Fruit fly (Drosophila melanogaster) whole organism, embryonic: ENCODE measurements around the gene Lgr1.
A peak's percentile ranks its signal among the peaks of the same experiment; 100 is the strongest.

Source experiments
- Adf1 ChIP-seq: fragments of 200-800 bp; sonication (Bioruptor generic); IDR thresholded peaks from 2 replicates; pipeline ENCODE4 v1.3.6; 2022; ENCODE audit warnings: missing biosample characterization, missing genetic modification characterization
- B-H2 ChIP-seq: fragments of 200-800 bp; sonication (Bioruptor generic); optimal IDR thresholded peaks from 2 replicates; lab custom pipeline; 2018; ENCODE audit warnings: missing biosample characterization, mild to moderate bottlenecking, missing genetic modification characterization
- CG10565 ChIP-seq: fragments of 200-800 bp; sonication (Bioruptor generic); optimal IDR thresholded peaks from 3 replicates; lab custom pipeline; 2016; ENCODE audit warnings: missing biosample characterization, mild to moderate bottlenecking, missing genetic modification characterization
- CG11085 ChIP-seq: fragments of 200-800 bp; sonication (Bioruptor generic); IDR thresholded peaks from 2 replicates; pipeline ENCODE4 v1.3.6; 2022; ENCODE audit warnings: missing biosample characterization, missing genetic modification characterization
- CG12104 ChIP-seq: fragments of 200-800 bp; sonication (Bioruptor generic); optimal IDR thresholded peaks from 3 replicates; lab custom pipeline; 2016; ENCODE audit warnings: missing biosample characterization, missing genetic modification characterization
- CG17385 ChIP-seq: fragments of 200-800 bp; sonication (Bioruptor generic); optimal IDR thresholded peaks from 3 replicates; lab custom pipeline; 2018; ENCODE audit warnings: missing biosample characterization, mild to moderate bottlenecking, missing genetic modification characterization
- CG17829 ChIP-seq: fragments of 200-800 bp; optimal IDR thresholded peaks from 2 replicates; lab custom pipeline; 2019; ENCODE audit warnings: missing biosample characterization, mild to moderate bottlenecking, missing genetic modification characterization, moderate library complexity
- CG2116 ChIP-seq: fragments of 200-800 bp; sonication (Bioruptor generic); optimal IDR thresholded peaks from 3 replicates; lab custom pipeline; 2018; ENCODE audit warnings: missing biosample characterization, mild to moderate bottlenecking, missing genetic modification characterization
- CG30431 ChIP-seq: fragments of 200-800 bp; sonication (Bioruptor generic); optimal IDR thresholded peaks from 2 replicates; lab custom pipeline; 2017; ENCODE audit warnings: missing biosample characterization, missing genetic modification characterization
- CG3163 ChIP-seq: fragments of 200-800 bp; sonication (Bioruptor generic); optimal IDR thresholded peaks from 3 replicates; lab custom pipeline; 2016; ENCODE audit warnings: missing biosample characterization, missing genetic modification characterization
- CG3847 ChIP-seq: fragments of 200-800 bp; sonication (Bioruptor generic); IDR thresholded peaks from 2 replicates; pipeline ENCODE4 v1.3.6; 2022; ENCODE audit warnings: missing biosample characterization, missing genetic modification characterization
- CG7357 ChIP-seq: fragments of 200-800 bp; sonication (Bioruptor generic); IDR thresholded peaks from 3 replicates; pipeline ENCODE4 v1.3.6; 2022; ENCODE audit warnings: missing biosample characterization, missing genetic modification characterization
- CG7745 ChIP-seq: fragments of 200-800 bp; sonication (Bioruptor generic); optimal IDR thresholded peaks from 2 replicates; lab custom pipeline; 2018; ENCODE audit warnings: missing biosample characterization, mild to moderate bottlenecking, missing genetic modification characterization, moderate library complexity
- CHES-1-like ChIP-seq: fragments of 200-800 bp; sonication (Bioruptor generic); optimal IDR thresholded peaks from 2 replicates; lab custom pipeline; 2016; ENCODE audit warnings: missing biosample characterization, missing genetic modification characterization
- Dref ChIP-seq: fragments of 200-800 bp; sonication (Bioruptor generic); IDR thresholded peaks from 2 replicates; pipeline ENCODE4 v1.3.6; 2022; ENCODE audit warnings: missing biosample characterization, missing genetic modification characterization
- E2f1 ChIP-seq: fragments of 200-800 bp; sonication (Bioruptor generic); IDR thresholded peaks from 2 replicates; pipeline ENCODE4 v1.3.6; 2022; ENCODE audit warnings: missing biosample characterization, missing genetic modification characterization
- E2f2 ChIP-seq: fragments of 200-800 bp; sonication (Bioruptor generic); IDR thresholded peaks from 2 replicates; pipeline ENCODE4 v1.3.6; 2022; ENCODE audit warnings: missing biosample characterization, missing genetic modification characterization
- Ets97D ChIP-seq: fragments of 200-800 bp; sonication (Bioruptor generic); optimal IDR thresholded peaks from 3 replicates; lab custom pipeline; 2016; ENCODE audit warnings: missing biosample characterization, missing genetic modification characterization
- Fer1 ChIP-seq: fragments of 200-800 bp; sonication (Bioruptor generic); optimal IDR thresholded peaks from 2 replicates; lab custom pipeline; 2017; ENCODE audit warnings: missing biosample characterization, mild to moderate bottlenecking, missing genetic modification characterization
- HLH54F ChIP-seq: fragments of 200-800 bp; sonication (Bioruptor generic); optimal IDR thresholded peaks from 3 replicates; lab custom pipeline; 2016; ENCODE audit warnings: missing biosample characterization, missing genetic modification characterization
- Hr78 ChIP-seq, 2 experiments: fragments of 200-800 bp in 1 of 2; fragments of >200 bp in 1 of 2; sonication (Bioruptor generic) in 1 of 2; optimal IDR thresholded peaks; 2 replicates each; lab custom pipeline; 2017 to 2019; ENCODE audit warnings: missing biosample characterization in 2 of 2, missing genetic modification characterization in 2 of 2, mild to moderate bottlenecking in 1 of 2, moderate library complexity in 1 of 2
- Jarid2 ChIP-seq: fragments of 200-800 bp; sonication (Bioruptor generic); optimal IDR thresholded peaks from 3 replicates; lab custom pipeline; 2017; ENCODE audit warnings: mild to moderate bottlenecking, missing biosample characterization, missing genetic modification reagents, missing genetic modification characterization
- Lpt ChIP-seq: fragments of >200 bp; optimal IDR thresholded peaks from 2 replicates; lab custom pipeline; 2018; ENCODE audit warnings: missing biosample characterization, missing genetic modification characterization
- MBD-R2 ChIP-seq: fragments of 200-800 bp; sonication (Bioruptor generic); IDR thresholded peaks from 2 replicates; pipeline ENCODE4 v1.3.6; 2022; ENCODE audit warnings: missing biosample characterization, missing genetic modification characterization
- Ptx1 ChIP-seq: fragments of 200-800 bp; sonication (Bioruptor generic); IDR thresholded peaks from 2 replicates; pipeline ENCODE4 v1.3.6; 2022; ENCODE audit warnings: missing biosample characterization, missing genetic modification characterization
- Sox100B ChIP-seq: fragments of 200-800 bp; sonication (Bioruptor generic); optimal IDR thresholded peaks from 3 replicates; lab custom pipeline; 2018; ENCODE audit warnings: missing biosample characterization, mild to moderate bottlenecking, missing genetic modification characterization
- TFAM ChIP-seq: fragments of 200-800 bp; sonication (Bioruptor generic); optimal IDR thresholded peaks from 2 replicates; lab custom pipeline; 2017; ENCODE audit warnings: missing biosample characterization, missing genetic modification characterization, inconsistent platforms
- ara ChIP-seq: fragments of 200-800 bp; sonication (Bioruptor generic); IDR thresholded peaks from 2 replicates; pipeline ENCODE4 v1.3.6; 2022; ENCODE audit warnings: missing biosample characterization, missing genetic modification characterization
- ato ChIP-seq: fragments of 200-800 bp; sonication (Bioruptor generic); IDR thresholded peaks from 2 replicates; pipeline ENCODE4 v1.3.6; 2022; ENCODE audit warnings: missing biosample characterization, missing genetic modification characterization; ENCODE audit not compliant: partially characterized antibody
- az2 ChIP-seq: fragments of 200-800 bp; sonication (Bioruptor generic); optimal IDR thresholded peaks from 3 replicates; lab custom pipeline; 2016; ENCODE audit warnings: missing biosample characterization, missing genetic modification characterization
- bcd ChIP-seq: fragments of 200-800 bp; sonication (Bioruptor generic); optimal IDR thresholded peaks from 2 replicates; lab custom pipeline; 2017; ENCODE audit warnings: missing biosample characterization, mild to moderate bottlenecking, missing genetic modification characterization
- cwo ChIP-seq: fragments of 200-800 bp; sonication (Bioruptor generic); optimal IDR thresholded peaks from 3 replicates; lab custom pipeline; 2017; ENCODE audit warnings: missing biosample characterization, missing genetic modification characterization, mild to moderate bottlenecking, moderate library complexity, missing genetic modification reagents
- dpn ChIP-seq, 2 experiments: fragments of 200-800 bp; sonication (Bioruptor generic); optimal IDR thresholded peaks; 3 replicates each; lab custom pipeline; 2016; ENCODE audit warnings: missing biosample characterization in 2 of 2, missing genetic modification characterization in 2 of 2
- eve ChIP-seq, 2 experiments: fragments of >200 bp; optimal IDR thresholded peaks; 2 replicates each; lab custom pipeline; 2017; ENCODE audit warnings: missing biosample characterization in 2 of 2, missing genetic modification characterization in 2 of 2
- exex ChIP-seq: fragments of 200-800 bp; sonication (Bioruptor generic); optimal IDR thresholded peaks from 4 replicates; lab custom pipeline; 2018; ENCODE audit warnings: missing biosample characterization, mild to moderate bottlenecking, missing genetic modification characterization, moderate library complexity
- gt ChIP-seq: fragments of 200-800 bp; sonication (Bioruptor generic); IDR thresholded peaks from 2 replicates; pipeline ENCODE4 v1.3.6; 2022; ENCODE audit warnings: missing biosample characterization, missing genetic modification characterization
- kay ChIP-seq: fragments of 200-800 bp; sonication (Bioruptor generic); optimal IDR thresholded peaks from 2 replicates; lab custom pipeline; 2016; ENCODE audit warnings: missing biosample characterization, missing genetic modification characterization
- knrl ChIP-seq: fragments of 200-800 bp; sonication (Bioruptor generic); IDR thresholded peaks from 3 replicates; pipeline ENCODE4 v1.3.6; 2022; ENCODE audit warnings: missing biosample characterization, missing genetic modification characterization; ENCODE audit not compliant: partially characterized antibody
- lbe ChIP-seq: fragments of 200-800 bp; sonication (Bioruptor generic); optimal IDR thresholded peaks from 2 replicates; lab custom pipeline; 2016; ENCODE audit warnings: missing biosample characterization, mild to moderate bottlenecking, missing genetic modification characterization
- mirr ChIP-seq: fragments of 200-800 bp; sonication (Bioruptor generic); optimal IDR thresholded peaks from 3 replicates; lab custom pipeline; 2018; ENCODE audit warnings: missing biosample characterization, mild to moderate bottlenecking, missing genetic modification characterization
- oc ChIP-seq: fragments of 200-800 bp; sonication (Bioruptor generic); optimal IDR thresholded peaks from 2 replicates; lab custom pipeline; 2018; ENCODE audit warnings: missing biosample characterization, mild to moderate bottlenecking, missing genetic modification characterization, moderate library complexity
- pan ChIP-seq, 4 experiments: fragments of >200 bp in 3 of 4; fragments of 200-800 bp in 1 of 4; sonication (Bioruptor generic) in 1 of 4; optimal IDR thresholded peaks in 3 of 4; IDR thresholded peaks in 1 of 4; 2 replicates each; pipeline versions ENCODE4 v1.3.6 to Lab custom; 2017 to 2022; ENCODE audit warnings: missing biosample characterization in 2 of 4, missing genetic modification characterization in 2 of 4, mixed read lengths in 1 of 4
- peb ChIP-seq: fragments of 200-800 bp; sonication (Bioruptor generic); IDR thresholded peaks from 2 replicates; pipeline ENCODE4 v1.3.6; 2022; ENCODE audit warnings: missing biosample characterization, missing genetic modification characterization
- slbo ChIP-seq: fragments of 200-800 bp; sonication (Bioruptor generic); IDR thresholded peaks from 2 replicates; pipeline ENCODE4 v1.3.6; 2022; ENCODE audit warnings: missing biosample characterization, missing genetic modification characterization
- slou ChIP-seq: fragments of 200-800 bp; sonication (Bioruptor generic); optimal IDR thresholded peaks from 3 replicates; lab custom pipeline; 2016; ENCODE audit warnings: missing biosample characterization, missing genetic modification characterization
- tap ChIP-seq: fragments of 200-800 bp; optimal IDR thresholded peaks from 3 replicates; lab custom pipeline; 2019; ENCODE audit warnings: missing biosample characterization, mild to moderate bottlenecking, missing genetic modification characterization, moderate library complexity
- tll ChIP-seq, 2 experiments: fragments of 200-800 bp in 1 of 2; fragments of >200 bp in 1 of 2; sonication (Bioruptor generic) in 1 of 2; optimal IDR thresholded peaks; 2 replicates each; lab custom pipeline; 2017 to 2019; ENCODE audit warnings: missing biosample characterization in 2 of 2, missing genetic modification characterization in 2 of 2, mild to moderate bottlenecking in 1 of 2, moderate library complexity in 1 of 2
- vfl ChIP-seq: fragments of 200-800 bp; sonication (Bioruptor generic); optimal IDR thresholded peaks from 2 replicates; lab custom pipeline; 2016; ENCODE audit warnings: missing biosample characterization, missing genetic modification characterization
- wek ChIP-seq: fragments of 200-800 bp; sonication (Bioruptor generic); optimal IDR thresholded peaks from 3 replicates; lab custom pipeline; 2018; ENCODE audit warnings: missing biosample characterization, mild to moderate bottlenecking, missing genetic modification characterization, moderate library complexity
- zfh1 ChIP-seq: fragments of 200-800 bp; sonication (Bioruptor generic); IDR thresholded peaks from 3 replicates; pipeline ENCODE4 v1.3.6; 2022; ENCODE audit warnings: missing biosample characterization, missing genetic modification characterization

Gene Lgr1

dm6 chr3R:17781371-17781770, 55.8 kb downstream of the Lgr1 start (continued):
- TF ChIP-seq zfh1 (GFP tag; lab: Robert Waterston, UW) (peak; percentile 80), eve (GFP tag; optimal IDR thresholded peaks at IDR 0.05; lab: Kevin White, UChicago) (no peak), Lpt (GFP tag; lab: Kevin White, UChicago) (no peak), slbo (peak; percentile 86), Dref (GFP tag; lab: Robert Waterston, UW) (0 out of 2 replicates have a peak, but pooled peaks have one; percentile 16), tap (tag; lab: Kevin White, UChicago) (peak; percentile 86), CG3847 (GFP tag; lab: Robert Waterston, UW) (peak; percentile 84), CG2116 (GFP tag; lab: Kevin White, UChicago) (no peak), B-H2 (GFP tag; lab: Kevin White, UChicago) (peak; percentile 67), Ptx1 (GFP tag; lab: Robert Waterston, UW) (peak; percentile 90), CG12104 (GFP tag; lab: Kevin White, UChicago) (peak; percentile 50), MBD-R2 (GFP tag; lab: Robert Waterston, UW) (peak; percentile 65), Adf1 (GFP tag; lab: Robert Waterston, UW) (peak; percentile 51; the same call in 1 of the 2 replicates), CG7745 (no peak), Fer1 (GFP tag; lab: Kevin White, UChicago) (peak; percentile 77), lbe (GFP tag; lab: Kevin White, UChicago) (no peak), peb (peak; percentile 77), pan (optimal IDR thresholded peaks at IDR 0.05; lab: Kevin White, UChicago) (no peak), pan (GFP tag; optimal IDR thresholded peaks at IDR 0.05 in 1 of 2, IDR thresholded peaks at IDR 0.05 in 1 of 2) (peak in 1 of 2 experiments; percentile 89), slou (GFP tag; lab: Kevin White, UChicago) (peak; percentile 67), wek (GFP tag; lab: Kevin White, UChicago) (peak; percentile 40), exex (peak; percentile 24), gt (GFP tag; lab: Robert Waterston, UW) (peak; percentile 45; the same call in 1 of the 2 replicates), oc (tag; lab: Kevin White, UChicago) (peak; percentile 72), CG17829 (tag; lab: Kevin White, UChicago) (peak; percentile 85), CHES-1-like (GFP tag; lab: Kevin White, UChicago) (peak; percentile 63), TFAM (no peak), CG7357 (peak; percentile 78), Ets97D (GFP tag; lab: Kevin White, UChicago) (peak; percentile 38), Hr78 (GFP tag; optimal IDR thresholded peaks at IDR 0.05; lab: Kevin White, UChicago) (peak in 1 of 2 experiments; percentile 22), cwo (GFP tag; lab: Kevin White, UChicago) (peak; percentile 60), knrl (GFP tag; lab: Robert Waterston, UW) (no peak), mirr (peak; percentile 83), CG10565 (GFP tag; lab: Kevin White, UChicago) (no peak), E2f2 (peak; percentile 49), az2 (GFP tag; lab: Kevin White, UChicago) (peak; percentile 70), CG11085 (GFP tag; lab: Robert Waterston, UW) (peak; percentile 81), dpn (GFP tag; optimal IDR thresholded peaks at IDR 0.05; lab: Kevin White, UChicago) (peak; percentile 68 to 77), Sox100B (GFP tag; lab: Kevin White, UChicago) (peak; percentile 64), CG3163 (GFP tag; lab: Kevin White, UChicago) (no peak), kay (GFP tag; lab: Kevin White, UChicago) (peak; percentile 72), vfl (GFP tag; lab: Kevin White, UChicago) (peak; percentile 43), E2f1 (GFP tag; lab: Robert Waterston, UW) (peak; percentile 86), bcd (peak; percentile 61), tll (GFP tag; optimal IDR thresholded peaks at IDR 0.05; lab: Kevin White, UChicago) (no peak), ara (GFP tag; lab: Robert Waterston, UW) (peak; percentile 86), HLH54F (GFP tag; lab: Kevin White, UChicago) (peak; percentile 66), ato (no peak), Jarid2 (GFP tag; lab: Kevin White, UChicago) (peak; percentile 27), CG30431 (peak; percentile 35), CG17385 (GFP tag; lab: Kevin White, UChicago) (peak; percentile 74)
